Fruit fly (Drosophila melanogaster) S2 (cell line): ENCODE data around the gene Cda5.

Source experiments
- CG8478 ChIP-seq: fragments of >200 bp; optimal IDR thresholded peaks from 2 replicates; lab custom pipeline; 2018
- CTCF ChIP-seq, 2 experiments: fragments of >200 bp; optimal IDR thresholded peaks; 2 replicates each; lab custom pipeline; 2018

DNA sequence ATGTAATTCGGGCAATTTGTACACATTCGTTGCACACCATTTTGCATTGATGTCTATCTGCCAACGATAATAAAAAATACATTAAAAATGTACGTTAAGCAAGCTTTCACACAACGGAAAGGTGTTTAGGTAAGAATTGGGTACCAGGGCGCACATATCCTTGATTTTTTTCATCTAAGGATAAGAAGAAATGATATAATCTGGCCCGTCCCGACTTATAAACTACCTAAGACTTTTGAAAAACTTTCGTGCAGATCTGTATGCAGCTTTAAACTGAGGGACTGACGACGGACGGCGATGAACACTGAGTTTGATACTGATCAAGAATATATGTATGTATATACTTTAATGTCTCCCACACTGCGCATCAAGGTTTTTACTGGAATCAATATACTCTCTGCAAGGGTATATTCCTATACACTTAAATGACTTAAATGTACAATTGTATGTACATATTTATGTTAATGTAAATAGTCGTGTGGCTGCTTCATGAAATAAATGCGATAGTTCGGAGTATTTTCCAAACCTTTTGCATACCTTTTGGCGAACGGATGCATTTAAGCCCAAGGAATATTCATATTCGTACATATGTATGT, at the start of gene Cda5:
- TF ChIP-seq CG8478 (lab: Kevin White, UChicago) = no peak
- TF ChIP-seq CTCF (optimal IDR thresholded peaks at IDR 0.05; lab: Kevin White, UChicago) = peak; percentile 16 to 27
